Fruit fly (Drosophila melanogaster) whole organism, embryonic: ENCODE measurements around the gene gdl.
A peak's percentile ranks its signal among the peaks of the same experiment; 100 is the strongest.

Source experiments
- Aef1 ChIP-seq: fragments of 200-800 bp; sonication (Bioruptor generic); IDR thresholded peaks from 3 replicates; pipeline ENCODE4 v1.3.6; 2022; ENCODE audit warnings: missing biosample characterization, missing genetic modification characterization
- Bdp1 ChIP-seq: fragments of 200-800 bp; sonication (Bioruptor generic); optimal IDR thresholded peaks from 3 replicates; lab custom pipeline; 2016; ENCODE audit warnings: missing biosample characterization, missing genetic modification characterization
- BtbVII ChIP-seq: fragments of 200-800 bp; sonication (Bioruptor generic); optimal IDR thresholded peaks from 3 replicates; lab custom pipeline; 2017; ENCODE audit warnings: missing biosample characterization, mild to moderate bottlenecking, missing genetic modification characterization
- CG10267 ChIP-seq: fragments of 200-800 bp; sonication (Bioruptor generic); optimal IDR thresholded peaks from 2 replicates; lab custom pipeline; 2018; ENCODE audit warnings: missing biosample characterization, mild to moderate bottlenecking, missing genetic modification characterization, moderate library complexity
- CG10543 ChIP-seq: fragments of 200-800 bp; sonication (Bioruptor generic); optimal IDR thresholded peaks from 3 replicates; lab custom pipeline; 2017; ENCODE audit warnings: missing biosample characterization, mild to moderate bottlenecking, missing genetic modification characterization, moderate library complexity
- CG11085 ChIP-seq: fragments of 200-800 bp; sonication (Bioruptor generic); IDR thresholded peaks from 2 replicates; pipeline ENCODE4 v1.3.6; 2022; ENCODE audit warnings: missing biosample characterization, missing genetic modification characterization
- CG11398 ChIP-seq: fragments of 200-800 bp; sonication (Bioruptor generic); optimal IDR thresholded peaks from 2 replicates; lab custom pipeline; 2016; ENCODE audit warnings: missing biosample characterization, missing genetic modification characterization
- CG11504 ChIP-seq: fragments of 200-800 bp; sonication (Bioruptor generic); optimal IDR thresholded peaks from 3 replicates; lab custom pipeline; 2019; ENCODE audit warnings: missing biosample characterization, mild to moderate bottlenecking, missing genetic modification characterization, moderate library complexity
- CG12219 ChIP-seq: fragments of 200-800 bp; sonication (Bioruptor generic); optimal IDR thresholded peaks from 3 replicates; lab custom pipeline; 2018; ENCODE audit warnings: missing biosample characterization, mild to moderate bottlenecking, missing genetic modification characterization
- CG12391 ChIP-seq: fragments of 200-800 bp; sonication (Bioruptor generic); optimal IDR thresholded peaks from 3 replicates; lab custom pipeline; 2018; ENCODE audit warnings: missing biosample characterization, mild to moderate bottlenecking, missing genetic modification characterization, moderate library complexity
- CG13775 ChIP-seq: fragments of 200-800 bp; sonication (Bioruptor generic); optimal IDR thresholded peaks from 3 replicates; lab custom pipeline; 2017; ENCODE audit warnings: missing biosample characterization, mild to moderate bottlenecking, missing genetic modification characterization
- CG1602 ChIP-seq: fragments of 200-800 bp; sonication (Bioruptor generic); optimal IDR thresholded peaks from 3 replicates; lab custom pipeline; 2016; ENCODE audit warnings: missing biosample characterization, missing genetic modification characterization
- CG30403 ChIP-seq: fragments of 200-800 bp; sonication (Bioruptor generic); optimal IDR thresholded peaks from 3 replicates; lab custom pipeline; 2016; ENCODE audit warnings: missing biosample characterization, missing genetic modification characterization
- CG3281 ChIP-seq: fragments of 200-800 bp; sonication (Bioruptor generic); optimal IDR thresholded peaks from 3 replicates; lab custom pipeline; 2017; ENCODE audit warnings: missing biosample characterization, mild to moderate bottlenecking, missing genetic modification characterization
- CG4360 ChIP-seq: fragments of 200-800 bp; sonication (Bioruptor generic); IDR thresholded peaks from 2 replicates; pipeline ENCODE4 v1.3.6; 2022; ENCODE audit warnings: missing biosample characterization, missing genetic modification characterization
- CG5245 ChIP-seq: fragments of 200-800 bp; sonication (Bioruptor generic); optimal IDR thresholded peaks from 3 replicates; lab custom pipeline; 2016; ENCODE audit warnings: missing biosample characterization, missing genetic modification characterization
- CG6254 ChIP-seq: fragments of 200-800 bp; sonication (Bioruptor generic); optimal IDR thresholded peaks from 3 replicates; lab custom pipeline; 2017; ENCODE audit warnings: mild to moderate bottlenecking, missing biosample characterization, missing genetic modification reagents, missing genetic modification characterization
- CG6689 ChIP-seq: fragments of 200-800 bp; sonication (Bioruptor generic); IDR thresholded peaks from 2 replicates; pipeline ENCODE4 v1.3.6; 2022; ENCODE audit warnings: missing biosample characterization, missing genetic modification characterization
- CG7357 ChIP-seq: fragments of 200-800 bp; sonication (Bioruptor generic); IDR thresholded peaks from 3 replicates; pipeline ENCODE4 v1.3.6; 2022; ENCODE audit warnings: missing biosample characterization, missing genetic modification characterization
- CG7839 ChIP-seq: fragments of 200-800 bp; sonication (Bioruptor generic); optimal IDR thresholded peaks from 3 replicates; lab custom pipeline; 2018; ENCODE audit warnings: missing biosample characterization, mild to moderate bottlenecking, missing genetic modification characterization, moderate library complexity
- CG9609 ChIP-seq: fragments of 200-800 bp; sonication (Bioruptor generic); optimal IDR thresholded peaks from 3 replicates; lab custom pipeline; 2016; ENCODE audit warnings: missing biosample characterization, missing genetic modification characterization
- CoRest ChIP-seq: fragments of 200-800 bp; sonication (Bioruptor generic); optimal IDR thresholded peaks from 3 replicates; lab custom pipeline; 2018; ENCODE audit warnings: missing biosample characterization, mild to moderate bottlenecking, missing genetic modification characterization, moderate library complexity
- D19B ChIP-seq: fragments of 200-800 bp; sonication (Bioruptor generic); optimal IDR thresholded peaks from 2 replicates; lab custom pipeline; 2017; ENCODE audit warnings: missing biosample characterization, mild to moderate bottlenecking, missing genetic modification characterization
- E2f1 ChIP-seq: fragments of 200-800 bp; sonication (Bioruptor generic); IDR thresholded peaks from 2 replicates; pipeline ENCODE4 v1.3.6; 2022; ENCODE audit warnings: missing biosample characterization, missing genetic modification characterization
- HLH3B ChIP-seq: fragments of 200-800 bp; sonication (Bioruptor generic); IDR thresholded peaks from 2 replicates; pipeline ENCODE4 v1.3.6; 2022; ENCODE audit warnings: missing biosample characterization, missing genetic modification characterization
- Nf-YC ChIP-seq: fragments of 200-800 bp; optimal IDR thresholded peaks from 3 replicates; lab custom pipeline; 2019; ENCODE audit warnings: missing biosample characterization, mild to moderate bottlenecking, missing genetic modification characterization, moderate library complexity
- Ptx1 ChIP-seq: fragments of 200-800 bp; sonication (Bioruptor generic); IDR thresholded peaks from 2 replicates; pipeline ENCODE4 v1.3.6; 2022; ENCODE audit warnings: missing biosample characterization, missing genetic modification characterization
- Stat92E ChIP-seq, 3 experiments: fragments of >200 bp in 2 of 3; fragments of 200-800 bp in 1 of 3; sonication (Bioruptor generic) in 1 of 3; optimal IDR thresholded peaks; 2 replicates each; lab custom pipeline; 2017 to 2019; ENCODE audit warnings: missing biosample characterization in 3 of 3, missing genetic modification characterization in 3 of 3, mild to moderate bottlenecking in 1 of 3, moderate library complexity in 1 of 3
- Tbp ChIP-seq: fragments of >200 bp; optimal IDR thresholded peaks from 2 replicates; lab custom pipeline; 2018; ENCODE audit warnings: missing biosample characterization, missing genetic modification characterization
- Trl ChIP-seq, 3 experiments: fragments of >200 bp in 2 of 3; fragments of 200-800 bp in 1 of 3; sonication (Bioruptor generic) in 1 of 3; optimal IDR thresholded peaks; 2 replicates in 1 of 3; 3 replicates in 2 of 3; lab custom pipeline; 2016 to 2017; ENCODE audit warnings: missing biosample characterization in 1 of 3, missing genetic modification characterization in 1 of 3
- al ChIP-seq: fragments of 200-800 bp; sonication (Bioruptor generic); IDR thresholded peaks from 2 replicates; pipeline ENCODE4 v1.3.6; 2022; ENCODE audit warnings: missing biosample characterization, missing genetic modification characterization
- amos ChIP-seq: fragments of 200-800 bp; sonication (Bioruptor generic); IDR thresholded peaks from 2 replicates; pipeline ENCODE4 v1.3.6; 2022; ENCODE audit warnings: missing biosample characterization, missing genetic modification characterization; ENCODE audit not compliant: partially characterized antibody
- dmrt99B ChIP-seq: fragments of 200-800 bp; sonication (Bioruptor generic); optimal IDR thresholded peaks from 2 replicates; lab custom pipeline; 2018; ENCODE audit warnings: missing biosample characterization, mild to moderate bottlenecking, missing genetic modification characterization, moderate library complexity
- fd64A ChIP-seq: fragments of 200-800 bp; sonication (Bioruptor generic); optimal IDR thresholded peaks from 3 replicates; lab custom pipeline; 2018; ENCODE audit warnings: missing biosample characterization, mild to moderate bottlenecking, missing genetic modification characterization
- gem ChIP-seq: fragments of 200-800 bp; sonication (Bioruptor generic); optimal IDR thresholded peaks from 2 replicates; lab custom pipeline; 2019; ENCODE audit warnings: missing biosample characterization, mild to moderate bottlenecking, missing genetic modification characterization, moderate library complexity
- gt ChIP-seq: fragments of 200-800 bp; sonication (Bioruptor generic); IDR thresholded peaks from 2 replicates; pipeline ENCODE4 v1.3.6; 2022; ENCODE audit warnings: missing biosample characterization, missing genetic modification characterization
- hkb ChIP-seq, 2 experiments: fragments of 200-800 bp in 1 of 2; fragments of >200 bp in 1 of 2; sonication (Bioruptor generic) in 1 of 2; IDR thresholded peaks in 1 of 2; optimal IDR thresholded peaks in 1 of 2; 2 replicates each; pipeline versions ENCODE4 v1.3.6 to Lab custom; 2017 to 2022; ENCODE audit warnings: missing biosample characterization in 1 of 2, missing genetic modification characterization in 1 of 2
- jigr1 ChIP-seq: fragments of 200-800 bp; sonication (Bioruptor generic); IDR thresholded peaks from 3 replicates; pipeline ENCODE4 v1.3.6; 2022; ENCODE audit warnings: missing biosample characterization, missing genetic modification characterization
- ken ChIP-seq: fragments of 200-800 bp; sonication (Bioruptor generic); IDR thresholded peaks from 3 replicates; pipeline ENCODE4 v1.3.6; 2022; ENCODE audit warnings: missing biosample characterization, missing genetic modification characterization
- klu ChIP-seq: fragments of 200-800 bp; sonication (Bioruptor generic); IDR thresholded peaks from 2 replicates; pipeline ENCODE4 v1.3.6; 2022; ENCODE audit warnings: missing biosample characterization, missing genetic modification characterization
- nerfin-1 ChIP-seq: fragments of 200-800 bp; sonication (Bioruptor generic); optimal IDR thresholded peaks from 3 replicates; lab custom pipeline; 2019; ENCODE audit warnings: missing biosample characterization, mild to moderate bottlenecking, missing genetic modification characterization, moderate library complexity
- nmo ChIP-seq: fragments of 200-800 bp; sonication (Bioruptor generic); optimal IDR thresholded peaks from 2 replicates; lab custom pipeline; 2018; ENCODE audit warnings: missing biosample characterization, mild to moderate bottlenecking, missing genetic modification characterization, moderate library complexity
- pan ChIP-seq, 4 experiments: fragments of >200 bp in 3 of 4; fragments of 200-800 bp in 1 of 4; sonication (Bioruptor generic) in 1 of 4; optimal IDR thresholded peaks in 3 of 4; IDR thresholded peaks in 1 of 4; 2 replicates each; pipeline versions ENCODE4 v1.3.6 to Lab custom; 2017 to 2022; ENCODE audit warnings: missing biosample characterization in 2 of 4, missing genetic modification characterization in 2 of 4, mixed read lengths in 1 of 4
- pita ChIP-seq: fragments of 200-800 bp; sonication (Bioruptor generic); optimal IDR thresholded peaks from 2 replicates; lab custom pipeline; 2017; ENCODE audit warnings: missing biosample characterization, mild to moderate bottlenecking, missing genetic modification characterization
- row ChIP-seq: fragments of 200-800 bp; sonication (Bioruptor generic); IDR thresholded peaks from 3 replicates; pipeline ENCODE4 v1.3.6; 2022; ENCODE audit warnings: missing biosample characterization, missing genetic modification characterization
- sim ChIP-seq: fragments of 200-800 bp; sonication (Bioruptor generic); IDR thresholded peaks from 2 replicates; pipeline ENCODE4 v1.3.6; 2022; ENCODE audit warnings: missing biosample characterization, missing genetic modification characterization
- tio ChIP-seq: fragments of 200-800 bp; sonication (Bioruptor generic); optimal IDR thresholded peaks from 2 replicates; lab custom pipeline; 2017; ENCODE audit warnings: missing biosample characterization, missing genetic modification characterization, inconsistent platforms
- zen2 ChIP-seq: fragments of 200-800 bp; sonication (Bioruptor generic); IDR thresholded peaks from 3 replicates; pipeline ENCODE4 v1.3.6; 2022; ENCODE audit warnings: missing biosample characterization, missing genetic modification characterization; ENCODE audit not compliant: partially characterized antibody

Gene gdl

DNA sequence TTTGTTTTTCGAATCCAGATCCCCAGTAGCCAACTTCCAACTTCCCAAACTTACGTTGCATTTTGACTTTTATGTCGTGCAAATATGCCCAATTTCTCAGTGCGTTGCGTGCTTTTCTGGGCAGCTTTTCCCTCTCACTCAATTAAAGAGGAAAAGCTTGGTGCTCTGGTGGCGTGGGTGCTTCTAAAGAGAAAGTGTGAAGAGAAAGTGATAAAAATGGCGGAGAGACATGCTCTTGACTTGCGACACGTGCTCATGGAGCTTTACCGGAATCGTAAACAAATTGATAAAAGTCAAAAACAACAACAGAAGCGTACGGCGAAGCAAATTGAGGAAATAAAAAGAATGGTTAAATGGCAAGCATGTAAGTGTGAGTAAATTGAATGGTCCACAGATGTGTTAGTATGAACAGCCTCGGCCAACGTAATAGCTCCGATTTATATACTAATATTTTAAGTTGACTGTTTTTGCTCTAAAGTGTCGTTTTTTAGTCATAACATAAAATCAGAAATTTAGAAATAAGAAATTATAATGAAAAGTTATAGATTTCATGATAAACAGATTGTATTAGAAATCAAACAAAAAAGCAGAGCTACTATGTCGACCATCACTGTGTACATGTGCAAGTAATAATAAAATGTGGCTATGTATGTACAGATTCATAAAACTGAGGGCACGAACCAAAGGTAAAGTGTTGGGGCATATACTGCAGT lies 15.2 kb upstream of the gdl start (continued):
- TF ChIP-seq fd64A (GFP tag; lab: Kevin White, UChicago) (no peak), BtbVII (no peak), CG6254 (peak; percentile 8), Bdp1 (no peak), CG12391 (tag; lab: Kevin White, UChicago) (peak; percentile 5), CG10267 (tag; lab: Kevin White, UChicago) (peak; percentile 28), ken (no peak), pita (GFP tag; lab: Kevin White, UChicago) (no peak), Ptx1 (GFP tag; lab: Robert Waterston, UW) (peak; percentile 52; the same call in 1 of the 2 replicates), HLH3B (GFP tag; lab: Robert Waterston, UW) (no peak), CG30403 (GFP tag; lab: Kevin White, UChicago) (peak; percentile 7), CG12219 (GFP tag; lab: Kevin White, UChicago) (no peak), CG1602 (GFP tag; lab: Kevin White, UChicago) (no peak), CG4360 (no peak), CG9609 (GFP tag; lab: Kevin White, UChicago) (no peak), CG3281 (peak; percentile 54), row (peak; percentile 63), Trl (optimal IDR thresholded peaks at IDR 0.05; lab: Kevin White, UChicago) (peak; percentile 75 to 85), Trl (GFP tag; optimal IDR thresholded peaks at IDR 0.05; lab: Kevin White, UChicago) (no peak), CG10543 (GFP tag; lab: Kevin White, UChicago) (no peak), CG11398 (no peak), tio (GFP tag; lab: Kevin White, UChicago) (no peak), CG11085 (GFP tag; lab: Robert Waterston, UW) (no peak), klu (no peak), gem (tag; lab: Kevin White, UChicago) (peak; percentile 63), dmrt99B (tag; lab: Kevin White, UChicago) (peak; percentile 73), CG7357 (GFP tag; lab: Robert Waterston, UW) (no peak), gt (GFP tag; lab: Robert Waterston, UW) (no peak), pan (optimal IDR thresholded peaks at IDR 0.05; lab: Kevin White, UChicago) (no peak), pan (GFP tag; optimal IDR thresholded peaks at IDR 0.05 in 1 of 2, IDR thresholded peaks at IDR 0.05 in 1 of 2) (peak in 1 of 2 experiments; percentile 12), Aef1 (GFP tag; lab: Robert Waterston, UW) (peak; percentile 23; the same call in 2 of the 3 replicates), CG11504 (tag; lab: Kevin White, UChicago) (peak; percentile 70), Tbp (GFP tag; lab: Kevin White, UChicago) (no peak), hkb (optimal IDR thresholded peaks at IDR 0.05; lab: Kevin White, UChicago) (no peak), hkb (GFP tag; IDR thresholded peaks at IDR 0.05; lab: Robert Waterston, UW) (peak; percentile 44), Nf-YC (tag; lab: Kevin White, UChicago) (no peak), CG5245 (peak; percentile 26), sim (GFP tag; lab: Robert Waterston, UW) (no peak), CG6689 (GFP tag; lab: Robert Waterston, UW) (0 out of 2 replicates have a peak, but pooled peaks have one; percentile 9), D19B (peak; percentile 3), al (GFP tag; lab: Robert Waterston, UW) (0 out of 2 replicates have a peak, but pooled peaks have one; percentile 24), nmo (GFP tag; lab: Kevin White, UChicago) (peak; percentile 15), E2f1 (peak; percentile 34; the same call in 1 of the 2 replicates), amos (GFP tag; lab: Robert Waterston, UW) (no peak), CG13775 (GFP tag; lab: Kevin White, UChicago) (peak; percentile 14), nerfin-1 (tag; lab: Kevin White, UChicago) (no peak), CG7839 (tag; lab: Kevin White, UChicago) (peak; percentile 46), Stat92E (GFP tag; optimal IDR thresholded peaks at IDR 0.05; lab: Kevin White, UChicago) (no peak), zen2 (GFP tag; lab: Robert Waterston, UW) (no peak), jigr1 (GFP tag; lab: Robert Waterston, UW) (no peak), CoRest (tag; lab: Kevin White, UChicago) (no peak)
